Worm (Caenorhabditis elegans) whole organism, late embryonic: ENCODE results near the gene ttbk-5.

ENCODE experiments used
- C08G9.2 ChIP-seq: sonication (generic microtip); optimal IDR thresholded peaks from 2 replicates; lab custom pipeline; 2016; ENCODE audit warnings: mild to moderate bottlenecking, missing genetic modification characterization, moderate library complexity, missing compliant biosample characterization
- F13H6.1 ChIP-seq: sonication (generic microtip); optimal IDR thresholded peaks from 2 replicates; lab custom pipeline; 2016; ENCODE audit warnings: missing genetic modification characterization, missing compliant biosample characterization
- ceh-31 ChIP-seq: sonication (generic microtip); optimal IDR thresholded peaks from 2 replicates; lab custom pipeline; 2016; ENCODE audit warnings: missing genetic modification characterization, missing compliant biosample characterization
- che-1 ChIP-seq: sonication (generic microtip); optimal IDR thresholded peaks from 2 replicates; lab custom pipeline; 2016; ENCODE audit warnings: mild to moderate bottlenecking, missing genetic modification characterization, missing compliant biosample characterization
- fkh-6 ChIP-seq: sonication (generic microtip); optimal IDR thresholded peaks from 2 replicates; lab custom pipeline; 2016; ENCODE audit warnings: missing genetic modification characterization, missing compliant biosample characterization
- nfya-1 ChIP-seq: sonication (generic microtip); optimal IDR thresholded peaks from 2 replicates; lab custom pipeline; 2017; ENCODE audit warnings: missing genetic modification characterization, mild to moderate bottlenecking, missing compliant biosample characterization, antibody characterized with exemption, moderate library complexity
- sox-2 ChIP-seq: fragments of 200-800 bp; sonication (Bioruptor generic); IDR thresholded peaks from 2 replicates; pipeline ENCODE4 v1.3.6; 2022; ENCODE audit warnings: missing genetic modification reagents, missing genetic modification characterization, missing compliant biosample characterization
- sox-4 ChIP-seq: sonication (generic microtip); optimal IDR thresholded peaks from 2 replicates; lab custom pipeline; 2017; ENCODE audit warnings: mild to moderate bottlenecking, missing genetic modification characterization, inconsistent platforms, missing compliant biosample characterization
- unc-55 ChIP-seq: sonication (generic microtip); optimal IDR thresholded peaks from 2 replicates; lab custom pipeline; 2017; ENCODE audit warnings: missing biosample characterization, missing genetic modification reagents, missing genetic modification characterization
- unc-86 ChIP-seq: sonication (generic microtip); optimal IDR thresholded peaks from 2 replicates; lab custom pipeline; 2016; ENCODE audit warnings: missing genetic modification characterization, missing compliant biosample characterization

DNA sequence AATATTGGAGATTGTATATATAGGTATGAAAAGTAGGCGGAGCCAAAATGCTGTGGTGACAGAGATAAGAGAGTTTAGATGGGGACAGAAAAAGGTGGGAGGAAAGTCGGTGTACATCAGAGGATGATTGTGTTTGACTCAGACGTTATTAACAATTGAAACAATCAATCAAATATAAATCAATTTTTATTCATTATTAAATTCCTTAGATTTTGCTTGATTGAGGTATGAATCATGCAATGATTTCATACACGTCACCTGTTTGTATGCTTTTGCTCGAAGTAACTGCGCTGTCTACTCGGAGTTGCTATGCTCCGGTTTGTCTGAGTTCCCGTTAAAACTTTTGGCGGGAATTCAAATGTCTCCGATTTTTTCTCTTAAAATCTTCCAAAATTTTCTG lies 24.7 kb downstream of the ttbk-5 start, which contains the start of gene C04G2.10:
- TF ChIP-seq unc-86 (tag; lab: Kevin White, UChicago) (no peak), sox-4 (tag; lab: Kevin White, UChicago) (no peak), unc-55 (GFP tag; lab: Kevin White, UChicago) (no peak), fkh-6 (tag; lab: Kevin White, UChicago) (no peak), ceh-31 (tag; lab: Kevin White, UChicago) (no peak), sox-2 (no peak), F13H6.1 (tag; lab: Kevin White, UChicago) (no peak), nfya-1 (tag; lab: Kevin White, UChicago) (no peak), che-1 (tag; lab: Kevin White, UChicago) (no peak), C08G9.2 (tag; lab: Kevin White, UChicago) (no peak)
